Fruit fly (Drosophila melanogaster): ENCODE data around the gene CG5866.

CG5866 gene

dm6 chr3R:17371094-17371493 is 44.4 kb upstream of the CG5866 start (continued):
- TF ChIP-seq sens (GFP tag): peak; percentile 38
- TF ChIP-seq C15 (GFP tag; IDR thresholded peaks at IDR 0.05): no peak
- TF ChIP-seq CG9876 (GFP tag; optimal IDR thresholded peaks at IDR 0.05): no peak
- TF ChIP-seq HHEX (GFP tag; optimal IDR thresholded peaks at IDR 0.05): peak; percentile 15
- peak; percentile 29 for TF ChIP-seq CG3281 (GFP tag; optimal IDR thresholded peaks at IDR 0.05)
- TF ChIP-seq dm (GFP tag; optimal IDR thresholded peaks at IDR 0.05): no peak
- TF ChIP-seq trem (tag; optimal IDR thresholded peaks at IDR 0.05): no peak
- TF ChIP-seq Oaz (GFP tag; IDR thresholded peaks at IDR 0.05): peak; percentile 15; the same call in 1 of the 2 replicates
- TF ChIP-seq CG13894 (tag; optimal IDR thresholded peaks at IDR 0.05): peak; percentile 30
- no peak for TF ChIP-seq CG8290 (GFP tag; optimal IDR thresholded peaks at IDR 0.05)
- TF ChIP-seq CG8290 (tag; optimal IDR thresholded peaks at IDR 0.05): peak in 1 of 2 experiments; percentile 64
- TF ChIP-seq BEAF-32 (GFP tag; optimal IDR thresholded peaks at IDR 0.05): no peak
- TF ChIP-seq CG14441 (GFP tag; IDR thresholded peaks at IDR 0.05): 0 out of 2 replicates have a peak, but pooled peaks have one; percentile 13

DNA sequence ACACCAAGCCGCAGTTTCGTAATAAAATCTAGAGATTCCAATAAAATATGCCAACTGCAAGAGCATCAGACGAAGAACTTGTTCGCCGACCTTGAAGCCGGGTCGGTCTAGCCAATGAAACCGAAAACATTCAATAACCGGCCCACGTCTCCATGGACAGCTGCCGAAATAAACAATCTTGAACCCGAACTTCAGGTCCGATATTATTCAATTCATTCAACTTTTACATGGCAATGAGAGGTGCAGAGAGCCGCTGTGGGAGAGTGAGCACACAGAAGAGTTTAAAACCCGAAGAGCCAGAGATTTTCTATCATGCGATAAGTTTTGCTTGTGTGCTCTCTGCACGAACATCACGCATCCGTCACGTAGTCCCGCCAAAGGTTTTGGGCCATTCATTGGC is 38.0 kb upstream of the CG5866 start:
- TF ChIP-seq vvl (GFP tag; IDR thresholded peaks at IDR 0.05) (peak; percentile 45; the same call in 1 of the 2 replicates), sr (GFP tag; IDR thresholded peaks at IDR 0.05) (0 out of 3 replicates have a peak, but pooled peaks have one; percentile 25), lilli (GFP tag; optimal IDR thresholded peaks at IDR 0.05) (no peak), CG12155 (GFP tag; optimal IDR thresholded peaks at IDR 0.05) (no peak), CG7271 (tag; optimal IDR thresholded peaks at IDR 0.05) (no peak), CG43689 (GFP tag; IDR thresholded peaks at IDR 0.05) (no peak), Trl (optimal IDR thresholded peaks at IDR 0.05) (peak; percentile 64 to 75), Trl (GFP tag; optimal IDR thresholded peaks at IDR 0.05) (no peak), CG1792 (GFP tag; optimal IDR thresholded peaks at IDR 0.05) (no peak), Nf-YC (tag; optimal IDR thresholded peaks at IDR 0.05) (peak; percentile 37), Blimp-1 (GFP tag; optimal IDR thresholded peaks at IDR 0.05) (peak; percentile 97), danr (GFP tag; IDR thresholded peaks at IDR 0.05) (no peak), en (GFP tag; optimal IDR thresholded peaks at IDR 0.05) (no peak), Hr78 (GFP tag; optimal IDR thresholded peaks at IDR 0.05) (peak in 1 of 2 experiments; percentile 37), sna (GFP tag; IDR thresholded peaks at IDR 0.05; ENCODE audit: partially characterized antibody) (no peak), Ets65A (GFP tag) (peak; percentile 2), Deaf1 (tag; optimal IDR thresholded peaks at IDR 0.05) (peak; percentile 75), Dip2 (GFP tag; IDR thresholded peaks at IDR 0.05) (no peak), CG9817 (tag; optimal IDR thresholded peaks at IDR 0.05) (no peak), Vsx1 (GFP tag; optimal IDR thresholded peaks at IDR 0.05) (no peak), Pdp1 (GFP tag; optimal IDR thresholded peaks at IDR 0.05) (peak in 1 of 2 experiments; percentile 43), D (optimal IDR thresholded peaks at IDR 0.05) (no peak), D (GFP tag; optimal IDR thresholded peaks at IDR 0.05) (no peak), luna (GFP tag; optimal IDR thresholded peaks at IDR 0.05) (no peak), chinmo (GFP tag; IDR thresholded peaks at IDR 0.05; ENCODE audit: partially characterized antibody) (peak; percentile 92), sim (GFP tag; IDR thresholded peaks at IDR 0.05) (no peak), CG13287 (GFP tag; IDR thresholded peaks at IDR 0.05; ENCODE audit: partially characterized antibody) (peak; percentile 16; the same call in 1 of the 2 replicates), abd-A (tag; optimal IDR thresholded peaks at IDR 0.05) (peak; percentile 50), ftz-f1 (GFP tag; optimal IDR thresholded peaks at IDR 0.05) (peak; percentile 67), fu2 (GFP tag; optimal IDR thresholded peaks at IDR 0.05) (no peak), Oli (tag; optimal IDR thresholded peaks at IDR 0.05) (no peak), CG15696 (tag; optimal IDR thresholded peaks at IDR 0.05) (no peak), Myb (GFP tag; optimal IDR thresholded peaks at IDR 0.05) (no peak), Sox102F (GFP tag; optimal IDR thresholded peaks at IDR 0.05) (no peak), Dfd (GFP tag; optimal IDR thresholded peaks at IDR 0.05) (no peak), CG2129 (GFP tag; IDR thresholded peaks at IDR 0.05; ENCODE audit: partially characterized antibody) (no peak), Hmr (GFP tag; optimal IDR thresholded peaks at IDR 0.05) (no peak)
